Worm (Caenorhabditis elegans) whole organism, L4 larva: ENCODE data around the gene twk-10.

Experiments
- ZK546.5 ChIP-seq, 2 experiments: sonication (generic microtip); optimal IDR thresholded peaks; 2 replicates each; lab custom pipeline; 2017; ENCODE audit warnings: missing biosample characterization in 2 of 2, missing genetic modification characterization in 2 of 2
- aha-1 ChIP-seq: fragments of 150-350 bp; peaks from one replicate; lab custom pipeline; 2014; ENCODE audit warnings: missing biosample characterization, missing genetic modification characterization
- arid-1 ChIP-seq: fragments of 200-800 bp; sonication (Bioruptor generic); conservative IDR thresholded peaks from 2 replicates; pipeline ENCODE4 v1.3.6; 2022; ENCODE audit warnings: missing genetic modification reagents, missing genetic modification characterization, missing compliant biosample characterization
- ceh-82 ChIP-seq: sonication (generic microtip); optimal IDR thresholded peaks from 2 replicates; lab custom pipeline; 2017; ENCODE audit warnings: missing biosample characterization, missing genetic modification characterization
- daf-16 ChIP-seq, 3 experiments: sonication (generic microtip); optimal IDR thresholded peaks; 2 replicates each; lab custom pipeline; 2016 to 2017; ENCODE audit warnings: missing genetic modification characterization in 3 of 3, missing genetic modification reagents in 3 of 3, mild to moderate bottlenecking in 2 of 3, missing compliant biosample characterization in 2 of 3, missing biosample characterization in 1 of 3, moderate library complexity in 1 of 3
- dmd-8 ChIP-seq: fragments of 200-800 bp; sonication (Bioruptor generic); IDR thresholded peaks from 2 replicates; pipeline ENCODE4 v1.3.6; 2022; ENCODE audit warnings: missing genetic modification characterization, missing compliant biosample characterization
- egl-43 ChIP-seq: fragments of 200-800 bp; sonication (Bioruptor generic); IDR thresholded peaks from 2 replicates; pipeline ENCODE4 v1.3.6; 2022; ENCODE audit warnings: missing genetic modification reagents, missing genetic modification characterization, missing compliant biosample characterization
- hif-1 ChIP-seq, 2 experiments: sonication (generic microtip); optimal IDR thresholded peaks; 2 replicates each; lab custom pipeline; 2016 to 2017; ENCODE audit warnings: missing compliant biosample characterization in 2 of 2, missing genetic modification characterization in 2 of 2, missing genetic modification reagents in 2 of 2, missing genotype in 2 of 2, mild to moderate bottlenecking in 1 of 2
- jun-1 ChIP-seq: fragments of 150-350 bp; optimal IDR thresholded peaks from 2 replicates; lab custom pipeline; 2014; ENCODE audit warnings: missing biosample characterization, missing genetic modification reagents, missing genetic modification characterization
- nhr-237 ChIP-seq: sonication (generic microtip); optimal IDR thresholded peaks from 2 replicates; lab custom pipeline; 2017; ENCODE audit warnings: missing biosample characterization, missing genetic modification characterization
- nhr-76 ChIP-seq: fragments of 150-350 bp; optimal IDR thresholded peaks from 2 replicates; lab custom pipeline; 2014; ENCODE audit warnings: missing biosample characterization, missing genetic modification characterization
- pha-4 ChIP-seq, 2 experiments: fragments of 150-350 bp in 1 of 2; fragments of 200-800 bp in 1 of 2; sonication (Bioruptor generic) in 1 of 2; IDR thresholded peaks in 1 of 2; optimal IDR thresholded peaks in 1 of 2; 2 replicates each; pipeline versions ENCODE4 v1.3.6 to Lab custom; 2014 to 2022; ENCODE audit warnings: missing genetic modification characterization in 2 of 2, missing genetic modification reagents in 2 of 2, missing biosample characterization in 1 of 2, missing compliant biosample characterization in 1 of 2
- ztf-11 ChIP-seq: fragments of 150-350 bp; optimal IDR thresholded peaks from 2 replicates; lab custom pipeline; 2014; ENCODE audit warnings: missing biosample characterization, missing genetic modification characterization

ce11 chrV:6606197-6606596 is 54.1 kb downstream of the twk-10 start:
- no peak for TF ChIP-seq hif-1 (tag; optimal IDR thresholded peaks at IDR 0.05; lab: Kevin White, UChicago)
- no peak for TF ChIP-seq ZK546.5 (tag; optimal IDR thresholded peaks at IDR 0.05; lab: Kevin White, UChicago)
- TF ChIP-seq ceh-82 (tag; lab: Kevin White, UChicago): no peak
- no peak for TF ChIP-seq jun-1
- TF ChIP-seq ztf-11 (tag; lab: Kevin White, UChicago): no peak
- no peak for TF ChIP-seq daf-16 (GFP tag; optimal IDR thresholded peaks at IDR 0.05; lab: Kevin White, UChicago)
- peak; percentile 62 for TF ChIP-seq daf-16 (tag; optimal IDR thresholded peaks at IDR 0.05; lab: Kevin White, UChicago)
- TF ChIP-seq egl-43 (GFP tag; lab: Robert Waterston, UW): no peak
- TF ChIP-seq dmd-8 (GFP tag; lab: Robert Waterston, UW): no peak
- TF ChIP-seq pha-4 (GFP tag; IDR thresholded peaks at IDR 0.05; lab: Robert Waterston, UW): no peak; the same call in 1 of the 2 replicates
- no peak for TF ChIP-seq pha-4 (tag; optimal IDR thresholded peaks at IDR 0.05; lab: Kevin White, UChicago)
- no peak for TF ChIP-seq nhr-237
- TF ChIP-seq aha-1 (tag; lab: Kevin White, UChicago): no peak
- no peak for TF ChIP-seq nhr-76 (tag; lab: Kevin White, UChicago)
- no peak for TF ChIP-seq arid-1
